Fruit fly (Drosophila melanogaster) whole organism, embryonic: ENCODE data around the gene CG3862.

Source experiments
- Ada2b ChIP-seq: fragments of 200-800 bp; sonication (Bioruptor generic); IDR thresholded peaks from 2 replicates; pipeline ENCODE4 v1.3.6; 2022; ENCODE audit warnings: missing biosample characterization, missing genetic modification characterization
- Aef1 ChIP-seq: fragments of 200-800 bp; sonication (Bioruptor generic); IDR thresholded peaks from 3 replicates; pipeline ENCODE4 v1.3.6; 2022; ENCODE audit warnings: missing biosample characterization, missing genetic modification characterization
- CG10959 ChIP-seq: fragments of 200-800 bp; sonication (Bioruptor generic); IDR thresholded peaks from 2 replicates; pipeline ENCODE4 v1.3.6; 2022; ENCODE audit warnings: missing biosample characterization, missing genetic modification characterization
- CG11456 ChIP-seq: fragments of 200-800 bp; sonication (Bioruptor generic); IDR thresholded peaks from 3 replicates; pipeline ENCODE4 v1.3.6; 2022; ENCODE audit warnings: missing biosample characterization, missing genetic modification characterization
- CG11560 ChIP-seq: fragments of 200-800 bp; sonication (Bioruptor generic); IDR thresholded peaks from 3 replicates; pipeline ENCODE4 v1.3.6; 2022; ENCODE audit warnings: missing biosample characterization, missing genetic modification characterization
- CG13123 ChIP-seq: fragments of 200-800 bp; sonication (Bioruptor generic); optimal IDR thresholded peaks from 2 replicates; lab custom pipeline; 2016; ENCODE audit warnings: missing biosample characterization, missing genetic modification characterization
- CG13624 ChIP-seq: fragments of 200-800 bp; sonication (Bioruptor generic); optimal IDR thresholded peaks from 2 replicates; lab custom pipeline; 2016; ENCODE audit warnings: missing biosample characterization, missing genetic modification characterization
- CG14014 ChIP-seq: fragments of 200-800 bp; sonication (Bioruptor generic); IDR thresholded peaks from 2 replicates; pipeline ENCODE4 v1.3.6; 2022; ENCODE audit warnings: missing biosample characterization, missing genetic modification characterization
- CG14965 ChIP-seq: fragments of 200-800 bp; sonication (Bioruptor generic); optimal IDR thresholded peaks from 2 replicates; lab custom pipeline; 2016; ENCODE audit warnings: missing biosample characterization, missing genetic modification characterization, borderline replicate concordance
- CG15269 ChIP-seq: fragments of 200-800 bp; sonication (Bioruptor generic); optimal IDR thresholded peaks from 2 replicates; lab custom pipeline; 2018; ENCODE audit warnings: missing biosample characterization, mild to moderate bottlenecking, missing genetic modification characterization, moderate library complexity
- CG18619 ChIP-seq: fragments of 200-800 bp; sonication (Bioruptor generic); optimal IDR thresholded peaks from 3 replicates; lab custom pipeline; 2017; ENCODE audit warnings: missing biosample characterization, mild to moderate bottlenecking, missing genetic modification characterization
- CG2202 ChIP-seq: fragments of 200-800 bp; sonication (Bioruptor generic); optimal IDR thresholded peaks from 2 replicates; lab custom pipeline; 2018; ENCODE audit warnings: missing biosample characterization, mild to moderate bottlenecking, missing genetic modification characterization
- CG2678 ChIP-seq: fragments of 200-800 bp; sonication (Bioruptor generic); optimal IDR thresholded peaks from 3 replicates; lab custom pipeline; 2019; ENCODE audit warnings: missing biosample characterization, mild to moderate bottlenecking, missing genetic modification characterization, moderate library complexity
- CG34224 ChIP-seq: fragments of 200-800 bp; sonication (Bioruptor generic); IDR thresholded peaks from 3 replicates; pipeline ENCODE4 v1.3.6; 2022; ENCODE audit warnings: missing biosample characterization, missing genetic modification characterization; ENCODE audit not compliant: partially characterized antibody
- CG6254 ChIP-seq: fragments of 200-800 bp; sonication (Bioruptor generic); optimal IDR thresholded peaks from 3 replicates; lab custom pipeline; 2017; ENCODE audit warnings: mild to moderate bottlenecking, missing biosample characterization, missing genetic modification reagents, missing genetic modification characterization
- CG6765 ChIP-seq: fragments of 200-800 bp; sonication (Bioruptor generic); optimal IDR thresholded peaks from 3 replicates; lab custom pipeline; 2017; ENCODE audit warnings: missing biosample characterization, mild to moderate bottlenecking, missing genetic modification characterization
- CG6813 ChIP-seq: fragments of 200-800 bp; sonication (Bioruptor generic); optimal IDR thresholded peaks from 2 replicates; lab custom pipeline; 2017; ENCODE audit warnings: missing biosample characterization, missing genetic modification characterization, mild to moderate bottlenecking, moderate library complexity, missing genetic modification reagents
- CG7372 ChIP-seq: fragments of 200-800 bp; sonication (Bioruptor generic); IDR thresholded peaks from 2 replicates; pipeline ENCODE4 v1.3.6; 2022; ENCODE audit warnings: missing biosample characterization, missing genetic modification characterization
- CG7556 ChIP-seq: fragments of 200-800 bp; sonication (Bioruptor generic); optimal IDR thresholded peaks from 2 replicates; lab custom pipeline; 2017; ENCODE audit warnings: missing biosample characterization, mild to moderate bottlenecking, missing genetic modification characterization
- CG7928 ChIP-seq: fragments of 200-800 bp; sonication (Bioruptor generic); optimal IDR thresholded peaks from 2 replicates; lab custom pipeline; 2017; ENCODE audit warnings: missing biosample characterization, mild to moderate bottlenecking, missing genetic modification characterization
- CG9609 ChIP-seq: fragments of 200-800 bp; sonication (Bioruptor generic); optimal IDR thresholded peaks from 3 replicates; lab custom pipeline; 2016; ENCODE audit warnings: missing biosample characterization, missing genetic modification characterization
- Doc3 ChIP-seq: fragments of 200-800 bp; sonication (Bioruptor generic); IDR thresholded peaks from 3 replicates; pipeline ENCODE4 v1.3.6; 2022; ENCODE audit warnings: missing biosample characterization, missing genetic modification characterization; ENCODE audit not compliant: partially characterized antibody
- E2f2 ChIP-seq: fragments of 200-800 bp; sonication (Bioruptor generic); IDR thresholded peaks from 2 replicates; pipeline ENCODE4 v1.3.6; 2022; ENCODE audit warnings: missing biosample characterization, missing genetic modification characterization
- Elba2 ChIP-seq: fragments of 200-800 bp; sonication (Bioruptor generic); optimal IDR thresholded peaks from 3 replicates; lab custom pipeline; 2016; ENCODE audit warnings: missing biosample characterization, missing genetic modification characterization
- Ets97D ChIP-seq: fragments of 200-800 bp; sonication (Bioruptor generic); optimal IDR thresholded peaks from 3 replicates; lab custom pipeline; 2016; ENCODE audit warnings: missing biosample characterization, missing genetic modification characterization
- Fer3 ChIP-seq: fragments of 200-800 bp; sonication (Bioruptor generic); optimal IDR thresholded peaks from 2 replicates; lab custom pipeline; 2018; ENCODE audit warnings: missing biosample characterization, mild to moderate bottlenecking, missing genetic modification characterization, moderate library complexity
- Gsc ChIP-seq: fragments of 200-800 bp; sonication (Bioruptor generic); IDR thresholded peaks from 2 replicates; pipeline ENCODE4 v1.3.6; 2022; ENCODE audit warnings: missing biosample characterization, missing genetic modification characterization
- Gug ChIP-seq: fragments of 200-800 bp; sonication (Bioruptor generic); IDR thresholded peaks from 4 replicates; pipeline ENCODE4 v1.3.6; 2022; ENCODE audit warnings: missing biosample characterization, missing genetic modification characterization
- H15 ChIP-seq: fragments of 200-800 bp; sonication (Bioruptor generic); IDR thresholded peaks from 3 replicates; pipeline ENCODE4 v1.3.6; 2022; ENCODE audit warnings: missing biosample characterization, missing genetic modification characterization
- Hmr ChIP-seq: fragments of 200-800 bp; sonication (Bioruptor generic); optimal IDR thresholded peaks from 3 replicates; lab custom pipeline; 2017; ENCODE audit warnings: mild to moderate bottlenecking, missing biosample characterization, missing genetic modification reagents, missing genetic modification characterization
- Jarid2 ChIP-seq: fragments of 200-800 bp; sonication (Bioruptor generic); optimal IDR thresholded peaks from 3 replicates; lab custom pipeline; 2017; ENCODE audit warnings: mild to moderate bottlenecking, missing biosample characterization, missing genetic modification reagents, missing genetic modification characterization
- PHDP ChIP-seq: fragments of 200-800 bp; sonication (Bioruptor generic); optimal IDR thresholded peaks from 3 replicates; lab custom pipeline; 2018; ENCODE audit warnings: missing biosample characterization, mild to moderate bottlenecking, missing genetic modification characterization, moderate library complexity
- Ravus ChIP-seq: fragments of 200-800 bp; sonication (Bioruptor generic); IDR thresholded peaks from 2 replicates; pipeline ENCODE4 v1.3.6; 2022; ENCODE audit warnings: missing biosample characterization, missing genetic modification characterization
- Stat92E ChIP-seq, 3 experiments: fragments of >200 bp in 2 of 3; fragments of 200-800 bp in 1 of 3; sonication (Bioruptor generic) in 1 of 3; optimal IDR thresholded peaks; 2 replicates each; lab custom pipeline; 2017 to 2019; ENCODE audit warnings: missing biosample characterization in 3 of 3, missing genetic modification characterization in 3 of 3, mild to moderate bottlenecking in 1 of 3, moderate library complexity in 1 of 3
- cas ChIP-seq: fragments of 200-800 bp; sonication (Bioruptor generic); IDR thresholded peaks from 2 replicates; pipeline ENCODE4 v1.3.6; 2022; ENCODE audit warnings: missing biosample characterization, missing genetic modification characterization
- caup ChIP-seq: fragments of 200-800 bp; sonication (Bioruptor generic); optimal IDR thresholded peaks from 3 replicates; lab custom pipeline; 2017; ENCODE audit warnings: missing biosample characterization, mild to moderate bottlenecking, missing genetic modification characterization, moderate library complexity; ENCODE audit not compliant: severe bottlenecking
- crp ChIP-seq, 2 experiments: fragments of 200-800 bp; sonication (Bioruptor generic); optimal IDR thresholded peaks; 2 replicates in 1 of 2; 3 replicates in 1 of 2; lab custom pipeline; 2017; ENCODE audit warnings: missing biosample characterization in 2 of 2, missing genetic modification characterization in 2 of 2, mild to moderate bottlenecking in 1 of 2, moderate library complexity in 1 of 2
- dmrt99B ChIP-seq: fragments of 200-800 bp; sonication (Bioruptor generic); optimal IDR thresholded peaks from 2 replicates; lab custom pipeline; 2018; ENCODE audit warnings: missing biosample characterization, mild to moderate bottlenecking, missing genetic modification characterization, moderate library complexity
- ewg ChIP-seq: fragments of 200-800 bp; sonication (Bioruptor generic); optimal IDR thresholded peaks from 3 replicates; lab custom pipeline; 2017; ENCODE audit warnings: mild to moderate bottlenecking, missing biosample characterization, missing genetic modification reagents, missing genetic modification characterization
- grn ChIP-seq: fragments of 200-800 bp; sonication (Bioruptor generic); optimal IDR thresholded peaks from 3 replicates; lab custom pipeline; 2017; ENCODE audit warnings: missing biosample characterization, missing genetic modification characterization
- gt ChIP-seq: fragments of 200-800 bp; sonication (Bioruptor generic); IDR thresholded peaks from 2 replicates; pipeline ENCODE4 v1.3.6; 2022; ENCODE audit warnings: missing biosample characterization, missing genetic modification characterization
- ind ChIP-seq: fragments of 200-800 bp; sonication (Bioruptor generic); optimal IDR thresholded peaks from 3 replicates; lab custom pipeline; 2016; ENCODE audit warnings: missing biosample characterization, missing genetic modification characterization
- pzg ChIP-seq: fragments of 200-800 bp; sonication (Bioruptor generic); optimal IDR thresholded peaks from 3 replicates; lab custom pipeline; 2018; ENCODE audit warnings: missing biosample characterization, mild to moderate bottlenecking, missing genetic modification characterization, moderate library complexity
- rib ChIP-seq: fragments of 200-800 bp; sonication (Bioruptor generic); IDR thresholded peaks from 2 replicates; pipeline ENCODE4 v1.3.6; 2022; ENCODE audit warnings: missing biosample characterization, missing genetic modification characterization
- sc ChIP-seq, 3 experiments: fragments of >200 bp in 2 of 3; fragments of 200-800 bp in 1 of 3; sonication (Bioruptor generic) in 1 of 3; optimal IDR thresholded peaks; 2 replicates in 2 of 3; 3 replicates in 1 of 3; lab custom pipeline; 2017; ENCODE audit warnings: mild to moderate bottlenecking in 1 of 3, missing biosample characterization in 1 of 3, missing genetic modification characterization in 1 of 3, missing genetic modification reagents in 1 of 3
- slou ChIP-seq: fragments of 200-800 bp; sonication (Bioruptor generic); optimal IDR thresholded peaks from 3 replicates; lab custom pipeline; 2016; ENCODE audit warnings: missing biosample characterization, missing genetic modification characterization
- yki ChIP-seq: fragments of >200 bp; optimal IDR thresholded peaks from 3 replicates; lab custom pipeline; 2018
- zfh1 ChIP-seq: fragments of 200-800 bp; sonication (Bioruptor generic); IDR thresholded peaks from 3 replicates; pipeline ENCODE4 v1.3.6; 2022; ENCODE audit warnings: missing biosample characterization, missing genetic modification characterization

CG3862 gene

dm6 chr2L:846167-846868, 20.7 kb upstream of the CG3862 start (continued):
- no peak for TF ChIP-seq CG11560 (tag; lab: Robert Waterston, UW)
- no peak for TF ChIP-seq CG7372
- no peak for TF ChIP-seq grn (GFP tag; lab: Kevin White, UChicago)
- TF ChIP-seq CG10959 (GFP tag; lab: Robert Waterston, UW): no peak
- TF ChIP-seq Jarid2 (GFP tag; lab: Kevin White, UChicago): peak; percentile 12
- TF ChIP-seq dmrt99B: peak; percentile 88
- no peak for TF ChIP-seq E2f2
- TF ChIP-seq Gug (GFP tag; lab: Robert Waterston, UW): peak; percentile 31; the same call in 2 of the 4 replicates
- TF ChIP-seq CG2202 (tag; lab: Kevin White, UChicago): no peak
- TF ChIP-seq cas (GFP tag; lab: Robert Waterston, UW): no peak
- TF ChIP-seq Gsc (GFP tag; lab: Robert Waterston, UW): no peak
- TF ChIP-seq CG34224 (GFP tag; lab: Robert Waterston, UW): no peak
- TF ChIP-seq CG11456: no peak
- TF ChIP-seq CG14014 (GFP tag; lab: Robert Waterston, UW): peak; percentile 32; the same call in 1 of the 2 replicates
- TF ChIP-seq rib (GFP tag; lab: Robert Waterston, UW): no peak
- TF ChIP-seq Fer3: peak; percentile 46
- peak; percentile 71 for TF ChIP-seq CG2678 (tag; lab: Kevin White, UChicago)
- 0 out of 3 replicates have a peak, but pooled peaks have one; percentile 5 for TF ChIP-seq zfh1 (GFP tag; lab: Robert Waterston, UW)
- no peak for TF ChIP-seq Ets97D (GFP tag; lab: Kevin White, UChicago)
- TF ChIP-seq yki (lab: Kevin White, UChicago): no peak
- no peak for TF ChIP-seq Elba2 (GFP tag; lab: Kevin White, UChicago)
- TF ChIP-seq CG6254 (GFP tag; lab: Kevin White, UChicago): peak; percentile 44
- TF ChIP-seq CG13624 (GFP tag; lab: Kevin White, UChicago): peak; percentile 38
- TF ChIP-seq caup (GFP tag; lab: Kevin White, UChicago): no peak
- TF ChIP-seq ind (GFP tag; lab: Kevin White, UChicago): peak; percentile 70
- no peak for TF ChIP-seq CG14965 (GFP tag; lab: Kevin White, UChicago)
- peak; percentile 52 for TF ChIP-seq ewg
- 0 out of 2 replicates have a peak, but pooled peaks have one; percentile 28 for TF ChIP-seq Ada2b (GFP tag; lab: Robert Waterston, UW)
- TF ChIP-seq CG13123: peak; percentile 31
- TF ChIP-seq crp (GFP tag; optimal IDR thresholded peaks at IDR 0.05; lab: Kevin White, UChicago): peak in 1 of 2 experiments; percentile 61
- peak; percentile 61 for TF ChIP-seq CG15269 (tag; lab: Kevin White, UChicago)
- TF ChIP-seq CG18619 (GFP tag; lab: Kevin White, UChicago): peak; percentile 50
- no peak for TF ChIP-seq slou (GFP tag; lab: Kevin White, UChicago)
- TF ChIP-seq sc (optimal IDR thresholded peaks at IDR 0.05; lab: Kevin White, UChicago): no peak
- peak; percentile 36 for TF ChIP-seq sc (GFP tag; optimal IDR thresholded peaks at IDR 0.05; lab: Kevin White, UChicago)
- TF ChIP-seq CG6765 (GFP tag; lab: Kevin White, UChicago): no peak
- no peak for TF ChIP-seq CG7928
- TF ChIP-seq CG9609: peak; percentile 33
- TF ChIP-seq Aef1 (GFP tag; lab: Robert Waterston, UW): no peak
- peak; percentile 74 for TF ChIP-seq PHDP (tag; lab: Kevin White, UChicago)
- peak; percentile 41 for TF ChIP-seq CG6813 (GFP tag; lab: Kevin White, UChicago)
- peak in 1 of 3 experiments; percentile 95 for TF ChIP-seq Stat92E (GFP tag; optimal IDR thresholded peaks at IDR 0.05; lab: Kevin White, UChicago)
- TF ChIP-seq Ravus (GFP tag; lab: Robert Waterston, UW): no peak
- TF ChIP-seq gt (GFP tag; lab: Robert Waterston, UW): no peak
- TF ChIP-seq H15 (GFP tag; lab: Robert Waterston, UW): 0 out of 3 replicates have a peak, but pooled peaks have one; percentile 51
- peak; percentile 62 for TF ChIP-seq CG7556 (GFP tag; lab: Kevin White, UChicago)
- TF ChIP-seq Doc3 (GFP tag; lab: Robert Waterston, UW): no peak
- peak; percentile 39 for TF ChIP-seq Hmr (GFP tag; lab: Kevin White, UChicago)
- TF ChIP-seq pzg (GFP tag; lab: Kevin White, UChicago): no peak
